Fruit fly (Drosophila melanogaster) whole organism, embryonic: Measurements from ENCODE around the gene Tbcc.

Experiments used
- Antp ChIP-seq: fragments of 200-800 bp; sonication (Bioruptor generic); optimal IDR thresholded peaks from 3 replicates; lab custom pipeline; 2016; ENCODE audit warnings: missing biosample characterization, missing genetic modification characterization
- Blimp-1 ChIP-seq: fragments of 200-800 bp; sonication (Bioruptor generic); optimal IDR thresholded peaks from 3 replicates; lab custom pipeline; 2018; ENCODE audit warnings: missing biosample characterization, missing genetic modification characterization, mild to moderate bottlenecking, moderate library complexity, missing genetic modification reagents
- C15 ChIP-seq: fragments of 200-800 bp; sonication (Bioruptor generic); IDR thresholded peaks from 3 replicates; pipeline ENCODE4 v1.3.6; 2022; ENCODE audit warnings: missing biosample characterization, missing genetic modification characterization
- CG10654 ChIP-seq: fragments of 200-800 bp; sonication (Bioruptor generic); optimal IDR thresholded peaks from 2 replicates; lab custom pipeline; 2016; ENCODE audit warnings: missing biosample characterization, missing genetic modification characterization
- CG11695 ChIP-seq: fragments of 200-800 bp; sonication (Bioruptor generic); IDR thresholded peaks from 3 replicates; pipeline ENCODE4 v1.3.6; 2022; ENCODE audit warnings: missing biosample characterization, missing genetic modification characterization
- CG13123 ChIP-seq: fragments of 200-800 bp; sonication (Bioruptor generic); optimal IDR thresholded peaks from 2 replicates; lab custom pipeline; 2016; ENCODE audit warnings: missing biosample characterization, missing genetic modification characterization
- CG15514 ChIP-seq: fragments of 200-800 bp; sonication (Bioruptor generic); optimal IDR thresholded peaks from 3 replicates; lab custom pipeline; 2017; ENCODE audit warnings: missing biosample characterization, missing genetic modification characterization, mild to moderate bottlenecking, moderate library complexity, missing genetic modification reagents
- CG17385 ChIP-seq: fragments of 200-800 bp; sonication (Bioruptor generic); optimal IDR thresholded peaks from 3 replicates; lab custom pipeline; 2018; ENCODE audit warnings: missing biosample characterization, mild to moderate bottlenecking, missing genetic modification characterization
- CG18619 ChIP-seq: fragments of 200-800 bp; sonication (Bioruptor generic); optimal IDR thresholded peaks from 3 replicates; lab custom pipeline; 2017; ENCODE audit warnings: missing biosample characterization, mild to moderate bottlenecking, missing genetic modification characterization
- CG3847 ChIP-seq: fragments of 200-800 bp; sonication (Bioruptor generic); IDR thresholded peaks from 2 replicates; pipeline ENCODE4 v1.3.6; 2022; ENCODE audit warnings: missing biosample characterization, missing genetic modification characterization
- CG4328 ChIP-seq: fragments of 200-800 bp; sonication (Bioruptor generic); optimal IDR thresholded peaks from 3 replicates; lab custom pipeline; 2017; ENCODE audit warnings: missing biosample characterization, missing genetic modification reagents, missing genetic modification characterization
- CG4707 ChIP-seq: fragments of 200-800 bp; sonication (Bioruptor generic); optimal IDR thresholded peaks from 2 replicates; lab custom pipeline; 2018; ENCODE audit warnings: missing biosample characterization, mild to moderate bottlenecking, missing genetic modification characterization, moderate library complexity
- CG6175 ChIP-seq: fragments of 200-800 bp; sonication (Bioruptor generic); IDR thresholded peaks from 3 replicates; pipeline ENCODE4 v1.3.6; 2022; ENCODE audit warnings: missing biosample characterization, missing genetic modification characterization
- CG8478 ChIP-seq: fragments of >200 bp; optimal IDR thresholded peaks from 2 replicates; lab custom pipeline; 2018
- CG9727 ChIP-seq: fragments of 200-800 bp; sonication (Bioruptor generic); optimal IDR thresholded peaks from 3 replicates; lab custom pipeline; 2017; ENCODE audit warnings: missing biosample characterization, mild to moderate bottlenecking, missing genetic modification characterization
- CG9876 ChIP-seq: fragments of 200-800 bp; sonication (Bioruptor generic); optimal IDR thresholded peaks from 2 replicates; lab custom pipeline; 2016; ENCODE audit warnings: missing biosample characterization, missing genetic modification characterization
- CHES-1-like ChIP-seq: fragments of 200-800 bp; sonication (Bioruptor generic); optimal IDR thresholded peaks from 2 replicates; lab custom pipeline; 2016; ENCODE audit warnings: missing biosample characterization, missing genetic modification characterization
- Camta ChIP-seq: fragments of 200-800 bp; sonication (Bioruptor generic); optimal IDR thresholded peaks from 2 replicates; lab custom pipeline; 2016; ENCODE audit warnings: missing biosample characterization, missing genetic modification characterization
- CoRest ChIP-seq: fragments of 200-800 bp; sonication (Bioruptor generic); optimal IDR thresholded peaks from 3 replicates; lab custom pipeline; 2018; ENCODE audit warnings: missing biosample characterization, mild to moderate bottlenecking, missing genetic modification characterization, moderate library complexity
- Deaf1 ChIP-seq: fragments of 200-800 bp; optimal IDR thresholded peaks from 3 replicates; lab custom pipeline; 2019; ENCODE audit warnings: missing biosample characterization, mild to moderate bottlenecking, missing genetic modification characterization, moderate library complexity
- Dek ChIP-seq: fragments of 200-800 bp; sonication (Bioruptor generic); optimal IDR thresholded peaks from 3 replicates; lab custom pipeline; 2019; ENCODE audit warnings: missing biosample characterization, mild to moderate bottlenecking, missing genetic modification characterization, moderate library complexity
- Dip3 ChIP-seq: fragments of 200-800 bp; sonication (Bioruptor generic); optimal IDR thresholded peaks from 3 replicates; lab custom pipeline; 2016; ENCODE audit warnings: missing biosample characterization, missing genetic modification characterization
- H15 ChIP-seq: fragments of 200-800 bp; sonication (Bioruptor generic); IDR thresholded peaks from 3 replicates; pipeline ENCODE4 v1.3.6; 2022; ENCODE audit warnings: missing biosample characterization, missing genetic modification characterization
- H2.0 ChIP-seq: fragments of 200-800 bp; sonication (Bioruptor generic); IDR thresholded peaks from 2 replicates; pipeline ENCODE4 v1.3.6; 2022; ENCODE audit warnings: missing biosample characterization, missing genetic modification characterization
- HLH3B ChIP-seq: fragments of 200-800 bp; sonication (Bioruptor generic); IDR thresholded peaks from 2 replicates; pipeline ENCODE4 v1.3.6; 2022; ENCODE audit warnings: missing biosample characterization, missing genetic modification characterization
- Hr78 ChIP-seq, 2 experiments: fragments of 200-800 bp in 1 of 2; fragments of >200 bp in 1 of 2; sonication (Bioruptor generic) in 1 of 2; optimal IDR thresholded peaks; 2 replicates each; lab custom pipeline; 2017 to 2019; ENCODE audit warnings: missing biosample characterization in 2 of 2, missing genetic modification characterization in 2 of 2, mild to moderate bottlenecking in 1 of 2, moderate library complexity in 1 of 2
- MBD-R2 ChIP-seq: fragments of 200-800 bp; sonication (Bioruptor generic); IDR thresholded peaks from 2 replicates; pipeline ENCODE4 v1.3.6; 2022; ENCODE audit warnings: missing biosample characterization, missing genetic modification characterization
- Nf-YB ChIP-seq: fragments of 200-800 bp; sonication (Bioruptor generic); optimal IDR thresholded peaks from 3 replicates; lab custom pipeline; 2019; ENCODE audit warnings: missing biosample characterization, mild to moderate bottlenecking, missing genetic modification characterization, moderate library complexity
- Oli ChIP-seq: fragments of 200-800 bp; sonication (Bioruptor generic); optimal IDR thresholded peaks from 2 replicates; lab custom pipeline; 2018; ENCODE audit warnings: missing biosample characterization, mild to moderate bottlenecking, missing genetic modification characterization, moderate library complexity
- Rfx ChIP-seq: fragments of 200-800 bp; sonication (Bioruptor generic); IDR thresholded peaks from 2 replicates; pipeline ENCODE4 v1.3.6; 2022; ENCODE audit warnings: missing biosample characterization, missing genetic modification characterization
- Scr ChIP-seq: fragments of 200-800 bp; sonication (Bioruptor generic); IDR thresholded peaks from 2 replicates; pipeline ENCODE4 v1.3.6; 2022; ENCODE audit warnings: missing biosample characterization, missing genetic modification characterization; ENCODE audit not compliant: partially characterized antibody
- amos ChIP-seq: fragments of 200-800 bp; sonication (Bioruptor generic); IDR thresholded peaks from 2 replicates; pipeline ENCODE4 v1.3.6; 2022; ENCODE audit warnings: missing biosample characterization, missing genetic modification characterization; ENCODE audit not compliant: partially characterized antibody
- cg ChIP-seq: fragments of 200-800 bp; sonication (Bioruptor generic); optimal IDR thresholded peaks from 3 replicates; lab custom pipeline; 2019; ENCODE audit warnings: missing biosample characterization, mild to moderate bottlenecking, missing genetic modification characterization, moderate library complexity
- da ChIP-seq: fragments of 200-800 bp; sonication (Bioruptor generic); optimal IDR thresholded peaks from 2 replicates; lab custom pipeline; 2016; ENCODE audit warnings: missing biosample characterization, missing genetic modification characterization
- dmrt99B ChIP-seq: fragments of 200-800 bp; sonication (Bioruptor generic); optimal IDR thresholded peaks from 2 replicates; lab custom pipeline; 2018; ENCODE audit warnings: missing biosample characterization, mild to moderate bottlenecking, missing genetic modification characterization, moderate library complexity
- dysf ChIP-seq: fragments of 200-800 bp; sonication (Bioruptor generic); IDR thresholded peaks from 3 replicates; pipeline ENCODE4 v1.3.6; 2022; ENCODE audit warnings: missing biosample characterization, missing genetic modification characterization
- gem ChIP-seq: fragments of 200-800 bp; sonication (Bioruptor generic); optimal IDR thresholded peaks from 2 replicates; lab custom pipeline; 2019; ENCODE audit warnings: missing biosample characterization, mild to moderate bottlenecking, missing genetic modification characterization, moderate library complexity
- gt ChIP-seq: fragments of 200-800 bp; sonication (Bioruptor generic); IDR thresholded peaks from 2 replicates; pipeline ENCODE4 v1.3.6; 2022; ENCODE audit warnings: missing biosample characterization, missing genetic modification characterization
- nerfin-1 ChIP-seq: fragments of 200-800 bp; sonication (Bioruptor generic); optimal IDR thresholded peaks from 3 replicates; lab custom pipeline; 2019; ENCODE audit warnings: missing biosample characterization, mild to moderate bottlenecking, missing genetic modification characterization, moderate library complexity
- nom ChIP-seq: fragments of 200-800 bp; sonication (Bioruptor generic); optimal IDR thresholded peaks from 2 replicates; lab custom pipeline; 2017; ENCODE audit warnings: missing biosample characterization, missing genetic modification characterization, mild to moderate bottlenecking, moderate library complexity, missing genetic modification reagents
- org-1 ChIP-seq: fragments of 200-800 bp; sonication (Bioruptor generic); optimal IDR thresholded peaks from 2 replicates; lab custom pipeline; 2017; ENCODE audit warnings: missing biosample characterization, missing genetic modification characterization
- prd ChIP-seq, 3 experiments: fragments of >200 bp in 2 of 3; fragments of 200-800 bp in 1 of 3; sonication (Bioruptor generic) in 1 of 3; optimal IDR thresholded peaks in 2 of 3; IDR thresholded peaks in 1 of 3; 2 replicates in 2 of 3; 3 replicates in 1 of 3; pipeline versions ENCODE4 v1.3.6 to Lab custom; 2017 to 2022; ENCODE audit warnings: missing biosample characterization in 1 of 3, missing genetic modification characterization in 1 of 3
- repo ChIP-seq: fragments of 200-800 bp; sonication (Bioruptor generic); optimal IDR thresholded peaks from 2 replicates; lab custom pipeline; 2016; ENCODE audit warnings: missing biosample characterization, missing genetic modification characterization
- row ChIP-seq: fragments of 200-800 bp; sonication (Bioruptor generic); IDR thresholded peaks from 3 replicates; pipeline ENCODE4 v1.3.6; 2022; ENCODE audit warnings: missing biosample characterization, missing genetic modification characterization
- sisA ChIP-seq: fragments of 200-800 bp; sonication (Bioruptor generic); IDR thresholded peaks from 2 replicates; pipeline ENCODE4 v1.3.6; 2022; ENCODE audit warnings: missing biosample characterization, missing genetic modification characterization
- slbo ChIP-seq: fragments of 200-800 bp; sonication (Bioruptor generic); IDR thresholded peaks from 2 replicates; pipeline ENCODE4 v1.3.6; 2022; ENCODE audit warnings: missing biosample characterization, missing genetic modification characterization
- trh ChIP-seq: fragments of 200-800 bp; sonication (Bioruptor generic); optimal IDR thresholded peaks from 2 replicates; lab custom pipeline; 2016; ENCODE audit warnings: missing biosample characterization, missing genetic modification characterization
- usp ChIP-seq: fragments of >200 bp; optimal IDR thresholded peaks from 2 replicates; lab custom pipeline; 2017; ENCODE audit warnings: missing biosample characterization, missing genetic modification characterization
- wor ChIP-seq: fragments of 200-800 bp; sonication (Bioruptor generic); IDR thresholded peaks from 2 replicates; pipeline ENCODE4 v1.3.6; 2022; ENCODE audit warnings: missing biosample characterization, missing genetic modification characterization
- zfh1 ChIP-seq: fragments of 200-800 bp; sonication (Bioruptor generic); IDR thresholded peaks from 3 replicates; pipeline ENCODE4 v1.3.6; 2022; ENCODE audit warnings: missing biosample characterization, missing genetic modification characterization

Tbcc gene

dm6 chr2L:4211335-4211753, 23.8 kb upstream of the Tbcc start:
- TF ChIP-seq CG9876 (no peak), nom (GFP tag; lab: Kevin White, UChicago) (peak; percentile 82)

- TF ChIP-seq gem (tag; lab: Kevin White, UChicago) (no peak), CG10654 (GFP tag; lab: Kevin White, UChicago) (no peak), CG18619 (GFP tag; lab: Kevin White, UChicago) (no peak), Nf-YB (GFP tag; lab: Kevin White, UChicago) (no peak), gt (no peak), CG9727 (GFP tag; lab: Kevin White, UChicago) (no peak), CG8478 (lab: Kevin White, UChicago) (no peak), amos (GFP tag; lab: Robert Waterston, UW) (no peak), Dip3 (no peak), Scr (GFP tag; lab: Robert Waterston, UW) (no peak), Rfx (GFP tag; lab: Robert Waterston, UW) (no peak), H2.0 (GFP tag; lab: Robert Waterston, UW) (no peak), Camta (GFP tag; lab: Kevin White, UChicago) (no peak), CG3847 (GFP tag; lab: Robert Waterston, UW) (no peak), Hr78 (GFP tag; optimal IDR thresholded peaks at IDR 0.05; lab: Kevin White, UChicago) (no peak), C15 (GFP tag; lab: Robert Waterston, UW) (no peak), row (peak; percentile 86), Antp (GFP tag; lab: Kevin White, UChicago) (no peak), dmrt99B (tag; lab: Kevin White, UChicago) (no peak), slbo (GFP tag; lab: Robert Waterston, UW) (no peak), da (no peak), CG11695 (GFP tag; lab: Robert Waterston, UW) (no peak), sisA (GFP tag; lab: Robert Waterston, UW) (no peak), nerfin-1 (tag; lab: Kevin White, UChicago) (no peak), CG4707 (GFP tag; lab: Kevin White, UChicago) (no peak), CG15514 (peak; percentile 43), CG13123 (no peak), CHES-1-like (GFP tag; lab: Kevin White, UChicago) (no peak), Dek (peak; percentile 13), CoRest (tag; lab: Kevin White, UChicago) (peak; percentile 33), Oli (tag; lab: Kevin White, UChicago) (no peak), cg (GFP tag; lab: Kevin White, UChicago) (no peak), repo (GFP tag; lab: Kevin White, UChicago) (no peak), wor (GFP tag; lab: Robert Waterston, UW) (no peak), zfh1 (no peak), CG17385 (GFP tag; lab: Kevin White, UChicago) (peak; percentile 94), org-1 (GFP tag; lab: Kevin White, UChicago) (no peak), dysf (no peak), CG6175 (GFP tag; lab: Robert Waterston, UW) (no peak), Deaf1 (tag; lab: Kevin White, UChicago) (no peak), trh (GFP tag; lab: Kevin White, UChicago) (no peak), usp (GFP tag; lab: Kevin White, UChicago) (no peak), MBD-R2 (peak; percentile 68), Blimp-1 (GFP tag; lab: Kevin White, UChicago) (peak; percentile 75), CG4328 (GFP tag; lab: Kevin White, UChicago) (no peak), H15 (GFP tag; lab: Robert Waterston, UW) (no peak), HLH3B (GFP tag; lab: Robert Waterston, UW) (no peak), prd (optimal IDR thresholded peaks at IDR 0.05; lab: Kevin White, UChicago) (no peak), prd (GFP tag; IDR thresholded peaks at IDR 0.05; lab: Robert Waterston, UW) (no peak)
Measured at dm6 chr2L:4197913-4198319, 10.3 kb upstream of the Tbcc start, which contains the start of gene Naprt. TSS of gene Naprt (minus strand) at chr2L:4198071.
